Fruit fly (Drosophila melanogaster) whole organism, embryonic: ENCODE measurements around the gene CAH16.

Source experiments
- Abd-B ChIP-seq: fragments of 200-800 bp; sonication (Bioruptor generic); optimal IDR thresholded peaks from 2 replicates; lab custom pipeline; 2018; ENCODE audit warnings: missing biosample characterization, mild to moderate bottlenecking, missing genetic modification characterization, moderate library complexity
- Asciz ChIP-seq: fragments of 200-800 bp; sonication (Bioruptor generic); optimal IDR thresholded peaks from 2 replicates; lab custom pipeline; 2017; ENCODE audit warnings: missing biosample characterization, mild to moderate bottlenecking, missing genetic modification characterization, missing genetic modification reagents
- CG10209 ChIP-seq: fragments of 200-800 bp; sonication (Bioruptor generic); optimal IDR thresholded peaks from 3 replicates; lab custom pipeline; 2017; ENCODE audit warnings: missing biosample characterization, mild to moderate bottlenecking, missing genetic modification characterization, missing genetic modification reagents
- CG11504 ChIP-seq: fragments of 200-800 bp; sonication (Bioruptor generic); optimal IDR thresholded peaks from 3 replicates; lab custom pipeline; 2019; ENCODE audit warnings: missing biosample characterization, mild to moderate bottlenecking, missing genetic modification characterization, moderate library complexity
- CG12071 ChIP-seq: fragments of 200-800 bp; sonication (Bioruptor generic); optimal IDR thresholded peaks from 3 replicates; lab custom pipeline; 2018; ENCODE audit warnings: missing biosample characterization, mild to moderate bottlenecking, missing genetic modification characterization
- CG12391 ChIP-seq: fragments of 200-800 bp; sonication (Bioruptor generic); optimal IDR thresholded peaks from 3 replicates; lab custom pipeline; 2018; ENCODE audit warnings: missing biosample characterization, mild to moderate bottlenecking, missing genetic modification characterization, moderate library complexity
- CG16779 ChIP-seq: fragments of 200-800 bp; sonication (Bioruptor generic); IDR thresholded peaks from 2 replicates; pipeline ENCODE4 v1.3.6; 2022; ENCODE audit warnings: missing biosample characterization, missing genetic modification characterization
- CG17359 ChIP-seq: fragments of 200-800 bp; sonication (Bioruptor generic); optimal IDR thresholded peaks from 3 replicates; lab custom pipeline; 2018; ENCODE audit warnings: missing biosample characterization, mild to moderate bottlenecking, missing genetic modification characterization, moderate library complexity
- CG2120 ChIP-seq: fragments of 200-800 bp; sonication (Bioruptor generic); optimal IDR thresholded peaks from 3 replicates; lab custom pipeline; 2016; ENCODE audit warnings: missing biosample characterization, missing genetic modification characterization
- CG2712 ChIP-seq: fragments of 200-800 bp; optimal IDR thresholded peaks from 3 replicates; lab custom pipeline; 2019; ENCODE audit warnings: missing biosample characterization, mild to moderate bottlenecking, missing genetic modification characterization, moderate library complexity
- CG31441 ChIP-seq: fragments of 200-800 bp; sonication (Bioruptor generic); IDR thresholded peaks from 2 replicates; pipeline ENCODE4 v1.3.6; 2022; ENCODE audit warnings: missing biosample characterization, missing genetic modification characterization
- CG4617 ChIP-seq: fragments of 200-800 bp; sonication (Bioruptor generic); optimal IDR thresholded peaks from 3 replicates; lab custom pipeline; 2016; ENCODE audit warnings: missing biosample characterization, missing genetic modification characterization, borderline replicate concordance
- CG4730 ChIP-seq: fragments of 200-800 bp; sonication (Bioruptor generic); IDR thresholded peaks from 2 replicates; pipeline ENCODE4 v1.3.6; 2022; ENCODE audit warnings: missing biosample characterization, missing genetic modification characterization
- CG4820 ChIP-seq: fragments of 200-800 bp; sonication (Bioruptor generic); optimal IDR thresholded peaks from 3 replicates; lab custom pipeline; 2016; ENCODE audit warnings: missing biosample characterization, missing genetic modification characterization
- CG6254 ChIP-seq: fragments of 200-800 bp; sonication (Bioruptor generic); optimal IDR thresholded peaks from 3 replicates; lab custom pipeline; 2017; ENCODE audit warnings: mild to moderate bottlenecking, missing biosample characterization, missing genetic modification reagents, missing genetic modification characterization
- CG7556 ChIP-seq: fragments of 200-800 bp; sonication (Bioruptor generic); optimal IDR thresholded peaks from 2 replicates; lab custom pipeline; 2017; ENCODE audit warnings: missing biosample characterization, mild to moderate bottlenecking, missing genetic modification characterization
- CG7839 ChIP-seq: fragments of 200-800 bp; sonication (Bioruptor generic); optimal IDR thresholded peaks from 3 replicates; lab custom pipeline; 2018; ENCODE audit warnings: missing biosample characterization, mild to moderate bottlenecking, missing genetic modification characterization, moderate library complexity
- CoRest ChIP-seq: fragments of 200-800 bp; sonication (Bioruptor generic); optimal IDR thresholded peaks from 3 replicates; lab custom pipeline; 2018; ENCODE audit warnings: missing biosample characterization, mild to moderate bottlenecking, missing genetic modification characterization, moderate library complexity
- Hr51 ChIP-seq, 2 experiments: fragments of 200-800 bp; sonication (Bioruptor generic); optimal IDR thresholded peaks; 2 replicates in 1 of 2; 3 replicates in 1 of 2; lab custom pipeline; 2016 to 2018; ENCODE audit warnings: missing biosample characterization in 2 of 2, missing genetic modification characterization in 2 of 2, mild to moderate bottlenecking in 1 of 2, moderate library complexity in 1 of 2
- Hr78 ChIP-seq, 2 experiments: fragments of 200-800 bp in 1 of 2; fragments of >200 bp in 1 of 2; sonication (Bioruptor generic) in 1 of 2; optimal IDR thresholded peaks; 2 replicates each; lab custom pipeline; 2017 to 2019; ENCODE audit warnings: missing biosample characterization in 2 of 2, missing genetic modification characterization in 2 of 2, mild to moderate bottlenecking in 1 of 2, moderate library complexity in 1 of 2
- Hsf ChIP-seq: fragments of 200-800 bp; sonication (Bioruptor generic); optimal IDR thresholded peaks from 3 replicates; lab custom pipeline; 2016; ENCODE audit warnings: missing biosample characterization, missing genetic modification characterization
- Med ChIP-seq: fragments of 200-800 bp; sonication (Bioruptor generic); peaks from one replicate; lab custom pipeline; 2016; ENCODE audit warnings: missing biosample characterization, missing genetic modification characterization, mild to moderate bottlenecking, inconsistent platforms, moderate library complexity
- NC2α ChIP-seq: fragments of 200-800 bp; sonication (Bioruptor generic); optimal IDR thresholded peaks from 2 replicates; lab custom pipeline; 2016; ENCODE audit warnings: missing biosample characterization, missing genetic modification characterization
- NfI ChIP-seq: fragments of 200-800 bp; sonication (Bioruptor generic); optimal IDR thresholded peaks from 3 replicates; lab custom pipeline; 2018; ENCODE audit warnings: missing biosample characterization, mild to moderate bottlenecking, missing genetic modification characterization, moderate library complexity
- Oli ChIP-seq: fragments of 200-800 bp; sonication (Bioruptor generic); optimal IDR thresholded peaks from 2 replicates; lab custom pipeline; 2018; ENCODE audit warnings: missing biosample characterization, mild to moderate bottlenecking, missing genetic modification characterization, moderate library complexity
- PHDP ChIP-seq: fragments of 200-800 bp; sonication (Bioruptor generic); optimal IDR thresholded peaks from 3 replicates; lab custom pipeline; 2018; ENCODE audit warnings: missing biosample characterization, mild to moderate bottlenecking, missing genetic modification characterization, moderate library complexity
- Poxn ChIP-seq: fragments of 200-800 bp; sonication (Bioruptor generic); IDR thresholded peaks from 2 replicates; pipeline ENCODE4 v1.3.6; 2022; ENCODE audit warnings: missing biosample characterization, missing genetic modification characterization
- Vsx1 ChIP-seq: fragments of 200-800 bp; sonication (Bioruptor generic); optimal IDR thresholded peaks from 2 replicates; lab custom pipeline; 2017; ENCODE audit warnings: missing biosample characterization, mild to moderate bottlenecking, missing genetic modification characterization, missing genetic modification reagents
- ci ChIP-seq: fragments of 200-800 bp; sonication (Bioruptor generic); IDR thresholded peaks from 3 replicates; pipeline ENCODE4 v1.3.6; 2022; ENCODE audit warnings: missing biosample characterization, missing genetic modification characterization
- cwo ChIP-seq: fragments of 200-800 bp; sonication (Bioruptor generic); optimal IDR thresholded peaks from 3 replicates; lab custom pipeline; 2017; ENCODE audit warnings: missing biosample characterization, missing genetic modification characterization, mild to moderate bottlenecking, moderate library complexity, missing genetic modification reagents
- dmrt99B ChIP-seq: fragments of 200-800 bp; sonication (Bioruptor generic); optimal IDR thresholded peaks from 2 replicates; lab custom pipeline; 2018; ENCODE audit warnings: missing biosample characterization, mild to moderate bottlenecking, missing genetic modification characterization, moderate library complexity
- exex ChIP-seq: fragments of 200-800 bp; sonication (Bioruptor generic); optimal IDR thresholded peaks from 4 replicates; lab custom pipeline; 2018; ENCODE audit warnings: missing biosample characterization, mild to moderate bottlenecking, missing genetic modification characterization, moderate library complexity
- fd96Cb ChIP-seq: fragments of 200-800 bp; sonication (Bioruptor generic); optimal IDR thresholded peaks from 2 replicates; lab custom pipeline; 2018; ENCODE audit warnings: missing biosample characterization, mild to moderate bottlenecking, missing genetic modification characterization, moderate library complexity
- fu2 ChIP-seq: fragments of 200-800 bp; sonication (Bioruptor generic); optimal IDR thresholded peaks from 2 replicates; lab custom pipeline; 2016; ENCODE audit warnings: missing biosample characterization, missing genetic modification characterization
- gem ChIP-seq: fragments of 200-800 bp; sonication (Bioruptor generic); optimal IDR thresholded peaks from 2 replicates; lab custom pipeline; 2019; ENCODE audit warnings: missing biosample characterization, mild to moderate bottlenecking, missing genetic modification characterization, moderate library complexity
- grau ChIP-seq: fragments of 200-800 bp; optimal IDR thresholded peaks from 3 replicates; lab custom pipeline; 2019; ENCODE audit warnings: missing biosample characterization, mild to moderate bottlenecking, missing genetic modification characterization, moderate library complexity
- grn ChIP-seq: fragments of 200-800 bp; sonication (Bioruptor generic); optimal IDR thresholded peaks from 3 replicates; lab custom pipeline; 2017; ENCODE audit warnings: missing biosample characterization, missing genetic modification characterization
- lab ChIP-seq: fragments of 200-800 bp; sonication (Bioruptor generic); optimal IDR thresholded peaks from 3 replicates; lab custom pipeline; 2017; ENCODE audit warnings: missing biosample characterization, missing genetic modification characterization, mild to moderate bottlenecking, moderate library complexity, missing genetic modification reagents
- mirr ChIP-seq: fragments of 200-800 bp; sonication (Bioruptor generic); optimal IDR thresholded peaks from 3 replicates; lab custom pipeline; 2018; ENCODE audit warnings: missing biosample characterization, mild to moderate bottlenecking, missing genetic modification characterization
- phol ChIP-seq: fragments of 200-800 bp; sonication (Bioruptor generic); optimal IDR thresholded peaks from 3 replicates; lab custom pipeline; 2018; ENCODE audit warnings: missing biosample characterization, mild to moderate bottlenecking, missing genetic modification characterization, moderate library complexity
- psq ChIP-seq: fragments of 200-800 bp; sonication (Bioruptor generic); optimal IDR thresholded peaks from 2 replicates; lab custom pipeline; 2017; ENCODE audit warnings: missing biosample characterization, missing genetic modification characterization
- row ChIP-seq: fragments of 200-800 bp; sonication (Bioruptor generic); IDR thresholded peaks from 3 replicates; pipeline ENCODE4 v1.3.6; 2022; ENCODE audit warnings: missing biosample characterization, missing genetic modification characterization
- sens-2 ChIP-seq: fragments of 200-800 bp; sonication (Bioruptor generic); IDR thresholded peaks from 2 replicates; pipeline ENCODE4 v1.3.6; 2022; ENCODE audit warnings: missing biosample characterization, missing genetic modification characterization
- sna ChIP-seq: fragments of 200-800 bp; sonication (Bioruptor generic); IDR thresholded peaks from 2 replicates; pipeline ENCODE4 v1.3.6; 2022; ENCODE audit warnings: missing biosample characterization, missing genetic modification characterization; ENCODE audit not compliant: partially characterized antibody
- sug ChIP-seq: fragments of 200-800 bp; optimal IDR thresholded peaks from 2 replicates; lab custom pipeline; 2019; ENCODE audit warnings: missing biosample characterization, mild to moderate bottlenecking, missing genetic modification characterization, moderate library complexity
- unpg ChIP-seq: fragments of 200-800 bp; sonication (Bioruptor generic); optimal IDR thresholded peaks from 3 replicates; lab custom pipeline; 2018; ENCODE audit warnings: missing biosample characterization, mild to moderate bottlenecking, missing genetic modification characterization, moderate library complexity

Gene CAH16

dm6 chr3R:31305284-31305683 is 45.2 kb downstream of the CAH16 start, which contains the start of gene pHCl-2 (continued):
- TF ChIP-seq exex (tag; lab: Kevin White, UChicago) (peak; percentile 27), CG4617 (GFP tag; lab: Kevin White, UChicago) (no peak), lab (GFP tag; lab: Kevin White, UChicago) (peak; percentile 3), CG2712 (tag; lab: Kevin White, UChicago) (no peak), sug (peak; percentile 36), NC2α (GFP tag; lab: Kevin White, UChicago) (no peak), CG4820 (GFP tag; lab: Kevin White, UChicago) (no peak), CG6254 (GFP tag; lab: Kevin White, UChicago) (no peak), CG7556 (no peak)

DNA sequence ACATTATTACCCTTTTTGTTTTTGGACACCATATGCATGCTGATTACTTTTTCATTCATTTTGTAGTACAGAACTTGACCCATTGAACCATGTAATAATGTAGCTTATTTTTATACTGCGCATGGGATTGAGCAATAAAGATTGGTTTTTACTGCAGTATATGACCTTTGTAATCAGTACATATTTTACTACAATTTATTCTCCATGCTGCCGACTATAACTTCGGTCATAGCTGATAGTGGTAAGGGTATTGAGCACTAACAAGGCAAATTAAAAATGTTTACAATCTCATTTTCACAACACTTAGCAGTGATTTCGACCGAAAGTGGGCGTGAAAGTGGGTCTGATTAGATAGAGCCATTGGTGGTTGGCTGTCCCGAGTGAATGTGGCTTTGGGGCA is 46.4 kb downstream of the CAH16 start:
- TF ChIP-seq lab (GFP tag; lab: Kevin White, UChicago), result peak; percentile 39
- peak; percentile 28 for TF ChIP-seq CG2120 (GFP tag; lab: Kevin White, UChicago)
- peak; percentile 20 for TF ChIP-seq phol (tag; lab: Kevin White, UChicago)
- TF ChIP-seq gem, result peak; percentile 51
- TF ChIP-seq Med (GFP tag; lab: Kevin White, UChicago), result peak; percentile 53
- TF ChIP-seq Asciz (GFP tag; lab: Kevin White, UChicago), result peak; percentile 17
- TF ChIP-seq PHDP, result peak; percentile 6
- TF ChIP-seq unpg (GFP tag; lab: Kevin White, UChicago), result peak; percentile 24
- TF ChIP-seq CG16779, result no peak
- peak; percentile 1 for TF ChIP-seq CG10209 (GFP tag; lab: Kevin White, UChicago)
- peak; percentile 29 for TF ChIP-seq dmrt99B (tag; lab: Kevin White, UChicago)
- peak; percentile 18 for TF ChIP-seq CG2712 (tag; lab: Kevin White, UChicago)
- no peak for TF ChIP-seq Hsf (GFP tag; lab: Kevin White, UChicago)
- peak; percentile 21 for TF ChIP-seq CG12071 (GFP tag; lab: Kevin White, UChicago)
- peak in 1 of 2 experiments; percentile 29 for TF ChIP-seq Hr51 (GFP tag; optimal IDR thresholded peaks at IDR 0.05; lab: Kevin White, UChicago)
- no peak for TF ChIP-seq sna (GFP tag; lab: Robert Waterston, UW)
- TF ChIP-seq Poxn (GFP tag; lab: Robert Waterston, UW), result no peak
- TF ChIP-seq CG11504 (tag; lab: Kevin White, UChicago), result peak; percentile 43
- peak; percentile 2 for TF ChIP-seq NfI
- TF ChIP-seq grn (GFP tag; lab: Kevin White, UChicago), result peak; percentile 3
- peak; percentile 71 for TF ChIP-seq Vsx1 (GFP tag; lab: Kevin White, UChicago)
- peak; percentile 11 for TF ChIP-seq CG17359
- peak; percentile 15 for TF ChIP-seq grau (tag; lab: Kevin White, UChicago)
- TF ChIP-seq CG7839, result peak; percentile 33
- peak in 1 of 2 experiments; percentile 68 for TF ChIP-seq Hr78 (GFP tag; optimal IDR thresholded peaks at IDR 0.05; lab: Kevin White, UChicago)
- TF ChIP-seq cwo (GFP tag; lab: Kevin White, UChicago), result peak; percentile 3
- TF ChIP-seq CG31441 (GFP tag; lab: Robert Waterston, UW), result 0 out of 2 replicates have a peak, but pooled peaks have one; percentile 28
- peak; percentile 0 for TF ChIP-seq Abd-B (GFP tag; lab: Kevin White, UChicago)
- TF ChIP-seq CG12391 (tag; lab: Kevin White, UChicago), result peak; percentile 1
- TF ChIP-seq psq, result no peak
- 0 out of 3 replicates have a peak, but pooled peaks have one; percentile 15 for TF ChIP-seq ci
- no peak for TF ChIP-seq fu2 (GFP tag; lab: Kevin White, UChicago)
- TF ChIP-seq exex (tag; lab: Kevin White, UChicago), result peak; percentile 79
- TF ChIP-seq sug, result peak; percentile 34
- no peak for TF ChIP-seq CG4730
- peak; percentile 13 for TF ChIP-seq CoRest
- TF ChIP-seq Oli (tag; lab: Kevin White, UChicago), result peak; percentile 1
- TF ChIP-seq mirr (GFP tag; lab: Kevin White, UChicago), result peak; percentile 37
- peak; percentile 52 for TF ChIP-seq row
- TF ChIP-seq sens-2 (GFP tag; lab: Robert Waterston, UW), result 0 out of 2 replicates have a peak, but pooled peaks have one; percentile 46
- peak; percentile 32 for TF ChIP-seq fd96Cb (tag; lab: Kevin White, UChicago)
